Fruit fly (Drosophila melanogaster) whole organism, embryonic: ENCODE results near the gene Gad1.

Experiments
- Antp ChIP-seq: fragments of 200-800 bp; sonication (Bioruptor generic); optimal IDR thresholded peaks from 3 replicates; lab custom pipeline; 2016; ENCODE audit warnings: missing biosample characterization, missing genetic modification characterization
- Asciz ChIP-seq: fragments of 200-800 bp; sonication (Bioruptor generic); optimal IDR thresholded peaks from 2 replicates; lab custom pipeline; 2017; ENCODE audit warnings: missing biosample characterization, mild to moderate bottlenecking, missing genetic modification characterization, missing genetic modification reagents
- CG10147 ChIP-seq: fragments of 200-800 bp; sonication (Bioruptor generic); optimal IDR thresholded peaks from 2 replicates; lab custom pipeline; 2019; ENCODE audit warnings: missing biosample characterization, mild to moderate bottlenecking, missing genetic modification characterization, moderate library complexity
- CG15073 ChIP-seq: fragments of 200-800 bp; sonication (Bioruptor generic); optimal IDR thresholded peaks from 2 replicates; lab custom pipeline; 2016; ENCODE audit warnings: missing biosample characterization, missing genetic modification characterization
- CG1529 ChIP-seq: fragments of 200-800 bp; sonication (Bioruptor generic); optimal IDR thresholded peaks from 3 replicates; lab custom pipeline; 2018; ENCODE audit warnings: missing biosample characterization, missing genetic modification characterization
- CG15514 ChIP-seq: fragments of 200-800 bp; sonication (Bioruptor generic); optimal IDR thresholded peaks from 3 replicates; lab custom pipeline; 2017; ENCODE audit warnings: missing biosample characterization, missing genetic modification characterization, mild to moderate bottlenecking, moderate library complexity, missing genetic modification reagents
- CG16779 ChIP-seq: fragments of 200-800 bp; sonication (Bioruptor generic); IDR thresholded peaks from 2 replicates; pipeline ENCODE4 v1.3.6; 2022; ENCODE audit warnings: missing biosample characterization, missing genetic modification characterization
- CG16813 ChIP-seq: fragments of 200-800 bp; sonication (Bioruptor generic); IDR thresholded peaks from 3 replicates; pipeline ENCODE4 v1.3.6; 2022; ENCODE audit warnings: missing biosample characterization, missing genetic modification characterization; ENCODE audit not compliant: partially characterized antibody
- CG17802 ChIP-seq: fragments of 200-800 bp; sonication (Bioruptor generic); optimal IDR thresholded peaks from 2 replicates; lab custom pipeline; 2018; ENCODE audit warnings: missing biosample characterization, mild to moderate bottlenecking, missing genetic modification characterization, moderate library complexity
- CG18599 ChIP-seq: fragments of 200-800 bp; sonication (Bioruptor generic); optimal IDR thresholded peaks from 3 replicates; lab custom pipeline; 2017; ENCODE audit warnings: missing biosample characterization, missing genetic modification characterization, mild to moderate bottlenecking, moderate library complexity, missing genetic modification reagents
- CG31224 ChIP-seq: fragments of 200-800 bp; sonication (Bioruptor generic); IDR thresholded peaks from 2 replicates; pipeline ENCODE4 v1.3.6; 2022; ENCODE audit warnings: missing biosample characterization, missing genetic modification characterization
- CG31388 ChIP-seq: fragments of 200-800 bp; sonication (Bioruptor generic); optimal IDR thresholded peaks from 2 replicates; lab custom pipeline; 2016; ENCODE audit warnings: missing biosample characterization, missing genetic modification characterization
- CG31441 ChIP-seq: fragments of 200-800 bp; sonication (Bioruptor generic); IDR thresholded peaks from 2 replicates; pipeline ENCODE4 v1.3.6; 2022; ENCODE audit warnings: missing biosample characterization, missing genetic modification characterization
- CG7745 ChIP-seq: fragments of 200-800 bp; sonication (Bioruptor generic); optimal IDR thresholded peaks from 2 replicates; lab custom pipeline; 2018; ENCODE audit warnings: missing biosample characterization, mild to moderate bottlenecking, missing genetic modification characterization, moderate library complexity
- CG7839 ChIP-seq: fragments of 200-800 bp; sonication (Bioruptor generic); optimal IDR thresholded peaks from 3 replicates; lab custom pipeline; 2018; ENCODE audit warnings: missing biosample characterization, mild to moderate bottlenecking, missing genetic modification characterization, moderate library complexity
- CG7963 ChIP-seq: fragments of 200-800 bp; sonication (Bioruptor generic); IDR thresholded peaks from 3 replicates; pipeline ENCODE4 v1.3.6; 2022; ENCODE audit warnings: missing biosample characterization, missing genetic modification characterization; ENCODE audit not compliant: partially characterized antibody
- CG8388 ChIP-seq: fragments of 200-800 bp; sonication (Bioruptor generic); optimal IDR thresholded peaks from 2 replicates; lab custom pipeline; 2019; ENCODE audit warnings: missing biosample characterization, mild to moderate bottlenecking, missing genetic modification characterization, moderate library complexity
- CG8478 ChIP-seq: fragments of >200 bp; optimal IDR thresholded peaks from 2 replicates; lab custom pipeline; 2018
- CG9215 ChIP-seq: fragments of 200-800 bp; sonication (Bioruptor generic); IDR thresholded peaks from 2 replicates; pipeline ENCODE4 v1.3.6; 2022; ENCODE audit warnings: missing biosample characterization, missing genetic modification characterization
- E2f2 ChIP-seq: fragments of 200-800 bp; sonication (Bioruptor generic); IDR thresholded peaks from 2 replicates; pipeline ENCODE4 v1.3.6; 2022; ENCODE audit warnings: missing biosample characterization, missing genetic modification characterization
- H2.0 ChIP-seq: fragments of 200-800 bp; sonication (Bioruptor generic); IDR thresholded peaks from 2 replicates; pipeline ENCODE4 v1.3.6; 2022; ENCODE audit warnings: missing biosample characterization, missing genetic modification characterization
- HLH54F ChIP-seq: fragments of 200-800 bp; sonication (Bioruptor generic); optimal IDR thresholded peaks from 3 replicates; lab custom pipeline; 2016; ENCODE audit warnings: missing biosample characterization, missing genetic modification characterization
- Kr ChIP-seq: fragments of 200-800 bp; sonication (Bioruptor generic); optimal IDR thresholded peaks from 2 replicates; lab custom pipeline; 2017; ENCODE audit warnings: missing biosample characterization, mild to moderate bottlenecking, missing genetic modification characterization
- MBD-R2 ChIP-seq: fragments of 200-800 bp; sonication (Bioruptor generic); IDR thresholded peaks from 2 replicates; pipeline ENCODE4 v1.3.6; 2022; ENCODE audit warnings: missing biosample characterization, missing genetic modification characterization
- Max ChIP-seq: fragments of 200-800 bp; sonication (Bioruptor generic); optimal IDR thresholded peaks from 2 replicates; lab custom pipeline; 2016; ENCODE audit warnings: missing biosample characterization, mild to moderate bottlenecking, missing genetic modification characterization
- Myb ChIP-seq: fragments of 200-800 bp; sonication (Bioruptor generic); optimal IDR thresholded peaks from 2 replicates; lab custom pipeline; 2016; ENCODE audit warnings: missing biosample characterization, missing genetic modification characterization
- Six4 ChIP-seq: fragments of 200-800 bp; sonication (Bioruptor generic); optimal IDR thresholded peaks from 2 replicates; lab custom pipeline; 2016; ENCODE audit warnings: missing biosample characterization, missing genetic modification characterization
- Trl ChIP-seq, 3 experiments: fragments of >200 bp in 2 of 3; fragments of 200-800 bp in 1 of 3; sonication (Bioruptor generic) in 1 of 3; optimal IDR thresholded peaks; 2 replicates in 1 of 3; 3 replicates in 2 of 3; lab custom pipeline; 2016 to 2017; ENCODE audit warnings: missing biosample characterization in 1 of 3, missing genetic modification characterization in 1 of 3
- YL-1 ChIP-seq: fragments of 200-800 bp; sonication (Bioruptor generic); optimal IDR thresholded peaks from 3 replicates; lab custom pipeline; 2017; ENCODE audit warnings: missing biosample characterization, mild to moderate bottlenecking, missing genetic modification characterization
- ap ChIP-seq: fragments of 200-800 bp; sonication (Bioruptor generic); IDR thresholded peaks from 2 replicates; pipeline ENCODE4 v1.3.6; 2022; ENCODE audit warnings: missing biosample characterization, missing genetic modification characterization
- croc ChIP-seq: fragments of 200-800 bp; sonication (Bioruptor generic); conservative IDR thresholded peaks from 3 replicates; pipeline ENCODE4 v1.3.6; 2022; ENCODE audit warnings: missing biosample characterization, missing genetic modification characterization
- dan ChIP-seq: fragments of 200-800 bp; sonication (Bioruptor generic); IDR thresholded peaks from 2 replicates; pipeline ENCODE4 v1.3.6; 2022; ENCODE audit warnings: missing biosample characterization, missing genetic modification characterization
- dpn ChIP-seq, 2 experiments: fragments of 200-800 bp; sonication (Bioruptor generic); optimal IDR thresholded peaks; 3 replicates each; lab custom pipeline; 2016; ENCODE audit warnings: missing biosample characterization in 2 of 2, missing genetic modification characterization in 2 of 2
- gfzf ChIP-seq: fragments of 200-800 bp; sonication (Bioruptor generic); optimal IDR thresholded peaks from 2 replicates; lab custom pipeline; 2016; ENCODE audit warnings: missing biosample characterization, mild to moderate bottlenecking, missing genetic modification characterization, moderate library complexity
- kah ChIP-seq: fragments of 200-800 bp; sonication (Bioruptor generic); optimal IDR thresholded peaks from 2 replicates; lab custom pipeline; 2018; ENCODE audit warnings: missing biosample characterization, mild to moderate bottlenecking, missing genetic modification characterization
- maf-S ChIP-seq: fragments of 200-800 bp; sonication (Bioruptor generic); optimal IDR thresholded peaks from 2 replicates; lab custom pipeline; 2016; ENCODE audit warnings: missing biosample characterization, missing genetic modification characterization
- phol ChIP-seq: fragments of 200-800 bp; sonication (Bioruptor generic); optimal IDR thresholded peaks from 3 replicates; lab custom pipeline; 2018; ENCODE audit warnings: missing biosample characterization, mild to moderate bottlenecking, missing genetic modification characterization, moderate library complexity
- salm ChIP-seq: fragments of 200-800 bp; sonication (Bioruptor generic); optimal IDR thresholded peaks from 2 replicates; lab custom pipeline; 2018; ENCODE audit warnings: missing biosample characterization, mild to moderate bottlenecking, missing genetic modification characterization
- slbo ChIP-seq: fragments of 200-800 bp; sonication (Bioruptor generic); IDR thresholded peaks from 2 replicates; pipeline ENCODE4 v1.3.6; 2022; ENCODE audit warnings: missing biosample characterization, missing genetic modification characterization
- slou ChIP-seq: fragments of 200-800 bp; sonication (Bioruptor generic); optimal IDR thresholded peaks from 3 replicates; lab custom pipeline; 2016; ENCODE audit warnings: missing biosample characterization, missing genetic modification characterization
- stc ChIP-seq: fragments of 200-800 bp; sonication (Bioruptor generic); IDR thresholded peaks from 2 replicates; pipeline ENCODE4 v1.3.6; 2022; ENCODE audit warnings: missing biosample characterization, missing genetic modification characterization
- tup ChIP-seq: fragments of 200-800 bp; sonication (Bioruptor generic); optimal IDR thresholded peaks from 2 replicates; lab custom pipeline; 2016; ENCODE audit warnings: missing biosample characterization, mild to moderate bottlenecking, missing genetic modification characterization, moderate library complexity

The Gad1 gene

DNA sequence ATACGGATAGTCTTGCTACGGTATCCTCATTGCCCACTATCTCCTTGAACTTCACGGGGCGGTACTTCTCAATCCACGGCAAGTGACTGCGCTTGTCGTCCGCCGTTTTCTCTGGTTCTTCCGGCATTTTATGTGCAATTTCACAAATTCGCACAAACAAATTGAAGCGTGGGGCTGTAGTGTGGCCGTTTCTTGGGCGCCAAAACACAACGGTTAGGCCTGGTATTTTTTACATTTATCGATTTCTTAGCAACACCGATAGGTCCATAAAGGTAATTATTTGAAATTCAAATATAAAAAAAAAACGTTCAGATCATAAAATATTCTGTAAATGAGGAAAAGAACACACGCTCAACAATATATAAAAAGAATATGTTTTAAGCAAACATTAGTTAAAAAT is 47.3 kb upstream of the Gad1 start, which contains the start of gene RfC4 (continued):
- TF ChIP-seq Asciz (GFP tag; lab: Kevin White, UChicago) = no peak
- no peak for TF ChIP-seq Antp (GFP tag; lab: Kevin White, UChicago)
- no peak for TF ChIP-seq CG8388
- no peak for TF ChIP-seq CG7745
- TF ChIP-seq croc (GFP tag; lab: Robert Waterston, UW) = no peak
- TF ChIP-seq salm (tag; lab: Kevin White, UChicago) = no peak
- no peak for TF ChIP-seq dpn (GFP tag; optimal IDR thresholded peaks at IDR 0.05; lab: Kevin White, UChicago)
- TF ChIP-seq CG9215 (GFP tag; lab: Robert Waterston, UW) = no peak
- no peak for TF ChIP-seq tup (GFP tag; lab: Kevin White, UChicago)
- TF ChIP-seq Myb = peak; percentile 93
- no peak for TF ChIP-seq kah (GFP tag; lab: Kevin White, UChicago)
- TF ChIP-seq CG31441 (GFP tag; lab: Robert Waterston, UW) = no peak
- peak; percentile 42; the same call in 1 of the 3 replicates for TF ChIP-seq CG16813 (GFP tag; lab: Robert Waterston, UW)
- TF ChIP-seq CG10147 (GFP tag; lab: Kevin White, UChicago) = no peak
- peak; percentile 21 for TF ChIP-seq CG15514 (GFP tag; lab: Kevin White, UChicago)
- no peak for TF ChIP-seq CG15073 (GFP tag; lab: Kevin White, UChicago)
- TF ChIP-seq CG17802 = no peak
- no peak for TF ChIP-seq stc (GFP tag; lab: Robert Waterston, UW)
- TF ChIP-seq phol (tag; lab: Kevin White, UChicago) = no peak
- no peak for TF ChIP-seq maf-S (GFP tag; lab: Kevin White, UChicago)
- no peak for TF ChIP-seq CG1529 (GFP tag; lab: Kevin White, UChicago)
- TF ChIP-seq CG18599 (GFP tag; lab: Kevin White, UChicago) = no peak
- no peak for TF ChIP-seq ap (GFP tag; lab: Robert Waterston, UW)
- no peak for TF ChIP-seq CG7963 (GFP tag; lab: Robert Waterston, UW)
- no peak for TF ChIP-seq Max
- TF ChIP-seq MBD-R2 = peak; percentile 46; the same call in 1 of the 2 replicates
- TF ChIP-seq CG31388 (GFP tag; lab: Kevin White, UChicago) = no peak
- TF ChIP-seq E2f2 (GFP tag; lab: Robert Waterston, UW) = peak; percentile 89
- no peak for TF ChIP-seq slou (GFP tag; lab: Kevin White, UChicago)
- TF ChIP-seq Kr (GFP tag; lab: Kevin White, UChicago) = no peak
- TF ChIP-seq CG8478 (lab: Kevin White, UChicago) = no peak
- TF ChIP-seq slbo = no peak
- no peak for TF ChIP-seq CG31224
- no peak for TF ChIP-seq Six4
- TF ChIP-seq H2.0 (GFP tag; lab: Robert Waterston, UW) = no peak
- TF ChIP-seq gfzf (GFP tag; lab: Kevin White, UChicago) = peak; percentile 69
- TF ChIP-seq HLH54F (GFP tag; lab: Kevin White, UChicago) = no peak
- no peak for TF ChIP-seq CG16779
- TF ChIP-seq CG7839 (tag; lab: Kevin White, UChicago) = no peak
- TF ChIP-seq YL-1 = peak; percentile 5
- no peak for TF ChIP-seq Trl (optimal IDR thresholded peaks at IDR 0.05; lab: Kevin White, UChicago)
- TF ChIP-seq Trl (GFP tag; optimal IDR thresholded peaks at IDR 0.05; lab: Kevin White, UChicago) = no peak
- no peak for TF ChIP-seq dan (GFP tag; lab: Robert Waterston, UW)
